Worm (Caenorhabditis elegans): ENCODE data around the gene Y37H2A.14.
A peak's percentile ranks its signal among the peaks of the same experiment; 100 is the strongest.
"Not testable (repeated sequence)": the region's sequence is repeated elsewhere in the genome, so short reads cannot be mapped to it uniquely, and the experiment has no call there.

The Y37H2A.14 gene

DNA sequence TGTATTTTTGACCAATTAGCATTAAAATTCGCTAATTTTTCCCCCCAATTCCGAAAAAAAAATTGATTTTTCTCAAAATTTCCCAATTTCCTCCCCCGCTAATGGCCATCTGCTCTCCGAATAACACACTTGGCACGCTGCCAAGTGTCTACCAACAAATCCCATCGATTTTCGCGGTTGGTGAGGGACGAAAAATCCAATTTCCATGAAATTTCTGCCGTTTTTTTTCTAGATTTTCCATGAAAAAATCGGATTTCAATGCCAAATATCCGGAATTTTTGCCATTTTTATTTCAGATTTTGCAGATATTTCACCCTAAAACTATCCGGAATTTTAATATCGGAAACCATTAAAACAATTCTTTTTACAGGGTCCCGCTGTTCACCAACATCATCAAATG is 34.1 kb upstream of the Y37H2A.14 start:
- no peak for TF ChIP-seq sup-37 (GFP tag; optimal IDR thresholded peaks at IDR 0.05)
- TF ChIP-seq skn-1 (tag; optimal IDR thresholded peaks at IDR 0.05): no peak
- TF ChIP-seq lin-35 (GFP tag; optimal IDR thresholded peaks at IDR 0.05): no peak
- TF ChIP-seq lin-13 (GFP tag; optimal IDR thresholded peaks at IDR 0.05): no peak

DNA sequence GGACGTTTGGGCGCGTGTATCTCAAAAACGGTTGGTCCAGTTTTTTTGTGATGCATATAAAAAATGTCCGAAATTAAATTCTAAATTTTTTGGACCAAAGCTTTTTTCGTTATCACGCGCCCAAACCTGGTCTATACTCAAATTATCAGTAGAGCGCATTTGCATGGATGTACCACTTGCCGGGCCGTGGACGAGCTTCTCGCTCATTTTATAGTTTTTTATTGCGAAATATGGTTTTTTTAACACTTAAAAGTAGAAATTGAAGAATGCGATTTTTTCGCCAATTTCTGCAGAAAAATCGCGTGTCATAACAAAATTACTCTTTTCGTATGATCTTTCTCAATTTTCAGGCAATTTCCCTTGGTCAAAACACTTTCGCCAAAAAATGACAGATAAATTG is 28.5 kb upstream of the Y37H2A.14 start:
- TF ChIP-seq efl-1 (optimal IDR thresholded peaks at IDR 0.05): not testable (repeated sequence)
- TF ChIP-seq efl-1 (GFP tag; optimal IDR thresholded peaks at IDR 0.05 in 1 of 2): peak in 1 of 2 experiments; percentile 35
- peak in 1 of 3 experiments; percentile 9 for TF ChIP-seq dpl-1 (GFP tag; optimal IDR thresholded peaks at IDR 0.05)

DNA sequence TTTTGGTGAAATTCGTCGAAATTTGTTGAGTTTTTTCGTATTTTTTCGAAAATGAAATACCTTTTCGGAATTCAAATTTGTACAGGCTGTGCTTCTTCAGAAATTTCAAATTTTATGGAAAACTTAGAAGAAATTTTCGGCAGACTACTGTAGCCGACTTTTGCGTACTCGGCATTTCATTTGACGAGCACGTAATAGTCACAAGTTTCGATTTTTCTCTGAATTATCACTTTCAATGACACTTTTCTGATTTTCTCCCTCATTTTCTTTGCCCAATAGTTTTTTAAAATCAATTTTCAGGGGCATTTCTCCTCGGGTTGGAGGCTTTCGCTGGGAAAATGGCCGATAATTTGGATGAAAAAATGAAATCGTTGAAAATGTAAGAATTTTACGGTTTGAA is 19.9 kb upstream of the Y37H2A.14 start, which contains the start of gene fbxa-107:
Gene fbxa-107, plus strand, starts transcription at position 301 of the 400 bp plus-strand sequence.
- no peak for TF ChIP-seq nhr-19 (GFP tag; conservative IDR thresholded peaks at IDR 0.05)
- TF ChIP-seq C34B4.2 (tag; optimal IDR thresholded peaks at IDR 0.05): no peak
- TF ChIP-seq lir-3 (tag; optimal IDR thresholded peaks at IDR 0.05; ENCODE audit: poor library complexity): no peak
- no peak for TF ChIP-seq aha-1 (tag; optimal IDR thresholded peaks at IDR 0.05)
- TF ChIP-seq irx-1 (tag; optimal IDR thresholded peaks at IDR 0.05): no peak
- no peak for TF ChIP-seq lin-15B (tag; optimal IDR thresholded peaks at IDR 0.05)
- no peak for TF ChIP-seq Y116A8C.19 (tag; optimal IDR thresholded peaks at IDR 0.05; ENCODE audit: borderline replicate concordance)
- TF ChIP-seq efl-1 (optimal IDR thresholded peaks at IDR 0.05): no peak
- no peak for TF ChIP-seq efl-1 (GFP tag; optimal IDR thresholded peaks at IDR 0.05 in 1 of 2)
- no peak for TF ChIP-seq snu-23 (GFP tag; optimal IDR thresholded peaks at IDR 0.05)
- TF ChIP-seq pag-3 (tag; optimal IDR thresholded peaks at IDR 0.05; ENCODE audit: borderline replicate concordance, insufficient read depth): no peak
- TF ChIP-seq hlh-4 (tag; optimal IDR thresholded peaks at IDR 0.05): no peak
- TF ChIP-seq nhr-84 (tag; optimal IDR thresholded peaks at IDR 0.05): no peak
- no peak for TF ChIP-seq mep-1 (tag; optimal IDR thresholded peaks at IDR 0.05)
- no peak for TF ChIP-seq F16B12.6 (tag; optimal IDR thresholded peaks at IDR 0.05)

DNA sequence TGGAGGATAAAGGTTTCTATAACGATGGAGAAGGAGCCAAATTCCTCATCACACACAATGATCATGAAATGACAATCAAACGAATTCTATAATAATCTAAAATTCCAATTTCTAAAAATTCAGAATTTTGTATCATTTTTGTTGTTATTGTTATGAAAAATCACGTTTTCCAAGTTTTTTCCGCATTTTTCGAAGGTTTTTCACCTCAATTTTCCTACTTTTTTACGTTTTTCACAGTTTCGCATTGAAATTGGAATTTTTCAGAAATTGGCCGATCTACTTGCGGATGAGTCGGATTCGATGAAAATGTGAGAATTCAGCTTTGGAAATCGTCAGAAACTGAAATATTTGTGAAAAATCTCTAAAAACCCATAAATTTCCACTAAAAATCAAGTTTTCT is 18.5 kb upstream of the Y37H2A.14 start, which contains the start of gene fbxa-210:
Gene fbxa-210, plus strand, starts transcription at position 301 of the 400 bp plus-strand sequence.
- TF ChIP-seq nhr-77 (tag; optimal IDR thresholded peaks at IDR 0.05): no peak
- no peak for TF ChIP-seq mdl-1 (tag; optimal IDR thresholded peaks at IDR 0.05)
- no peak for TF ChIP-seq dpl-1 (GFP tag; optimal IDR thresholded peaks at IDR 0.05)
- TF ChIP-seq sox-4 (tag; optimal IDR thresholded peaks at IDR 0.05): no peak
- no peak for TF ChIP-seq ama-1 (optimal IDR thresholded peaks at IDR 0.05)
- no peak for TF ChIP-seq mef-2 (tag; optimal IDR thresholded peaks at IDR 0.05)
- no peak for TF ChIP-seq egl-13 (tag; optimal IDR thresholded peaks at IDR 0.05)
- TF ChIP-seq fos-1 (tag; optimal IDR thresholded peaks at IDR 0.05): no peak
- TF ChIP-seq unc-62 (GFP tag; optimal IDR thresholded peaks at IDR 0.05): no peak
- no peak for TF ChIP-seq egl-27 (tag; optimal IDR thresholded peaks at IDR 0.05)
- no peak for TF ChIP-seq lin-13 (GFP tag; optimal IDR thresholded peaks at IDR 0.05)
- TF ChIP-seq C16A3.4 (tag; optimal IDR thresholded peaks at IDR 0.05): no peak
- no peak for TF ChIP-seq lin-35 (GFP tag; optimal IDR thresholded peaks at IDR 0.05)
- no peak for TF ChIP-seq ztf-11 (tag; optimal IDR thresholded peaks at IDR 0.05)
- TF ChIP-seq lsy-2 (tag; optimal IDR thresholded peaks at IDR 0.05): no peak
- TF ChIP-seq alr-1 (tag; optimal IDR thresholded peaks at IDR 0.05; ENCODE audit: borderline replicate concordance): no peak
- TF ChIP-seq ceh-90 (tag; optimal IDR thresholded peaks at IDR 0.05): no peak
- no peak for TF ChIP-seq nhr-85 (tag)

DNA sequence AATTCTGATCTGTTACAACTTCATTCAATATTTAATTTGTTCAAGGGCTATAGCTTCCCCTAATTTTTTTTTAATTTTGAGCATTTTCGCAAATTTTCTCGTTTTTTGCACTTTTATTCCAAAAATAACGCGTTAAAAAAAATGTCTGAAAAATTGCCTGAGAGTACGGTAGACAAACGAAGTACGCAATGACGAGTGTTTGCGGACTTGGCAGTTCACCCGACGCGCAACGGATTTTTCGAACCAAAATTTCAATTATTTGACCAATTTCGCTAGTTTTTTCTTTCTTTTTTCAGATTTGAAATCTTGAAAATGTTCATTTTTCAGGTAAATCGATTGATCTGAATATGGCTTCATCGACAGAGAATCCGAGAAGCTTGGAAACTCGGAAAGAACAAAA is 16.4 kb upstream of the Y37H2A.14 start, which contains the start of gene fbxa-211:
Gene fbxa-211, plus strand, starts transcription at position 328 of the 400 bp plus-strand sequence.
- TF ChIP-seq lir-3 (tag; optimal IDR thresholded peaks at IDR 0.05; ENCODE audit: poor library complexity) (no peak), nhr-12 (tag; optimal IDR thresholded peaks at IDR 0.05) (no peak), swsn-7 (tag; optimal IDR thresholded peaks at IDR 0.05) (no peak), nhr-84 (tag; optimal IDR thresholded peaks at IDR 0.05) (no peak), ztf-4 (tag; optimal IDR thresholded peaks at IDR 0.05) (no peak), nhr-47 (tag; optimal IDR thresholded peaks at IDR 0.05) (no peak), pax-3 (tag; optimal IDR thresholded peaks at IDR 0.05) (no peak), elt-3 (tag; optimal IDR thresholded peaks at IDR 0.05) (no peak), skn-1 (tag; optimal IDR thresholded peaks at IDR 0.05) (no peak), lin-39 (tag; optimal IDR thresholded peaks at IDR 0.05) (no peak), elt-2 (tag; optimal IDR thresholded peaks at IDR 0.05) (no peak), efl-3 (GFP tag; optimal IDR thresholded peaks at IDR 0.05) (no peak), hpl-2 (GFP tag; optimal IDR thresholded peaks at IDR 0.05) (no peak)

Data from whole organism, L1 larva.